Fruit fly (Drosophila melanogaster): ENCODE data around the gene srw.

Gene srw

DNA sequence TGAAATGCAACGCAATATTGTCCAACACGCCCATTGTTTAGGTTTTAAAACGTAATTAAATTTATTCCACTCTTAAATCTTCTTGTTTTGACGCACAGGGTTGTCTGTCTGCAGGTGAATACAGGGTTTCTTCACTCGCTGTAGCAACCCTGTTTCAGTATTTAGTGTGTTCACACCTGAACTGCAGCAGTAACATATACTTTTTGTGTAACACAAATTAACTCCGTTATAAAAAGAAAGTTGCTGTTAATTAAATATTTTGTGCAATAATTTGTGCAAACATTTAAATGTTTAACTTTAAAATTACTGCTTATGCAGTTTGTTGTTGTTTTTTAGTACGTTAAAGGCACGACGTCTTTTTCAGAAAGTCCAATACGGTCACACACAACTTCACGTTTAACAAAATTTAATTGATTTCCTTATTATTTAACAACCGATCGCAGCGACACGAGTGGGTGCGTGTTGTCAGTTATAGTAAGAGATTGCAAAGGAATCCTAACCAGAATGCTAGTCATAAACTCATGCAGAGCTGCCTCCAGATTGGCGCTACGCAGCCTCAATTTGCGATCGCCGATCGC, 8.9 kb upstream of the srw start, which contains the start of the genes CG15012 and Fdx2 (continued):
- TF ChIP-seq CG7271 (tag; optimal IDR thresholded peaks at IDR 0.05) (no peak), pzg (GFP tag; optimal IDR thresholded peaks at IDR 0.05) (peak; percentile 91), emc (GFP tag; optimal IDR thresholded peaks at IDR 0.05) (no peak), crp (GFP tag; optimal IDR thresholded peaks at IDR 0.05) (peak in 1 of 2 experiments; percentile 29), CG15696 (tag; optimal IDR thresholded peaks at IDR 0.05) (peak; percentile 21), tio (GFP tag; optimal IDR thresholded peaks at IDR 0.05) (no peak), Taf1 (GFP tag; IDR thresholded peaks at IDR 0.05) (no peak), phol (tag; optimal IDR thresholded peaks at IDR 0.05) (peak; percentile 68), mld (GFP tag; IDR thresholded peaks at IDR 0.05; ENCODE audit: partially characterized antibody) (no peak), Blimp-1 (GFP tag; optimal IDR thresholded peaks at IDR 0.05) (peak; percentile 22), CG2116 (GFP tag; optimal IDR thresholded peaks at IDR 0.05) (peak; percentile 97), CG13296 (GFP tag; optimal IDR thresholded peaks at IDR 0.05) (no peak), wdn (GFP tag; IDR thresholded peaks at IDR 0.05) (no peak), jumu (GFP tag; optimal IDR thresholded peaks at IDR 0.05) (peak; percentile 43), bab2 (GFP tag; optimal IDR thresholded peaks at IDR 0.05) (peak; percentile 53), Rx (GFP tag; IDR thresholded peaks at IDR 0.05) (no peak), Dip3 (GFP tag; optimal IDR thresholded peaks at IDR 0.05) (peak; percentile 23), ab (GFP tag; optimal IDR thresholded peaks at IDR 0.05) (no peak), CoRest (tag; optimal IDR thresholded peaks at IDR 0.05) (peak; percentile 54), CG12659 (GFP tag; optimal IDR thresholded peaks at IDR 0.05) (peak; percentile 69), CG12942 (GFP tag; optimal IDR thresholded peaks at IDR 0.05) (no peak), Oli (tag; optimal IDR thresholded peaks at IDR 0.05) (no peak), CG14710 (tag; optimal IDR thresholded peaks at IDR 0.05) (peak; percentile 91), CG16815 (GFP tag; optimal IDR thresholded peaks at IDR 0.05) (no peak), CG12104 (GFP tag; optimal IDR thresholded peaks at IDR 0.05) (peak; percentile 10), CG16813 (GFP tag; IDR thresholded peaks at IDR 0.05; ENCODE audit: partially characterized antibody) (0 out of 3 replicates have a peak, but pooled peaks have one; percentile 37), gsb-n (tag; optimal IDR thresholded peaks at IDR 0.05) (no peak), croc (GFP tag; conservative IDR thresholded peaks at IDR 0.05) (no peak), CG8089 (GFP tag; optimal IDR thresholded peaks at IDR 0.05) (no peak), CG6813 (GFP tag; optimal IDR thresholded peaks at IDR 0.05) (no peak), CG17568 (GFP tag; optimal IDR thresholded peaks at IDR 0.05) (no peak), Med (GFP tag) (peak; percentile 88), CG12155 (GFP tag; optimal IDR thresholded peaks at IDR 0.05) (peak; percentile 12), CG11695 (GFP tag; IDR thresholded peaks at IDR 0.05) (0 out of 3 replicates have a peak, but pooled peaks have one; percentile 18), CG2875 (GFP tag; optimal IDR thresholded peaks at IDR 0.05) (no peak), ind (GFP tag; optimal IDR thresholded peaks at IDR 0.05) (peak; percentile 37), CG6654 (GFP tag; optimal IDR thresholded peaks at IDR 0.05) (no peak), CG15514 (GFP tag; optimal IDR thresholded peaks at IDR 0.05) (peak; percentile 86), CG16863 (GFP tag; optimal IDR thresholded peaks at IDR 0.05) (no peak), ac (GFP tag; optimal IDR thresholded peaks at IDR 0.05) (no peak), lab (GFP tag; optimal IDR thresholded peaks at IDR 0.05) (no peak), sens (GFP tag) (peak; percentile 89), twi (tag; optimal IDR thresholded peaks at IDR 0.05) (peak; percentile 7), dm (GFP tag; optimal IDR thresholded peaks at IDR 0.05) (peak; percentile 71), tll (GFP tag; optimal IDR thresholded peaks at IDR 0.05) (peak; percentile 12 to 15), CG3407 (GFP tag; optimal IDR thresholded peaks at IDR 0.05) (no peak), CG3281 (GFP tag; optimal IDR thresholded peaks at IDR 0.05) (peak; percentile 71), ci (GFP tag; IDR thresholded peaks at IDR 0.05) (peak; percentile 13; the same call in 1 of the 3 replicates), chif (GFP tag; optimal IDR thresholded peaks at IDR 0.05) (peak in 1 of 2 experiments; percentile 21)
